Worm (Caenorhabditis elegans) whole organism, late embryonic: ENCODE data around the gene Y45F10D.6.

Source experiments
- Y22D7AL.16 ChIP-seq: sonication (generic microtip); optimal IDR thresholded peaks from 2 replicates; lab custom pipeline; 2016; ENCODE audit warnings: missing genetic modification characterization, missing compliant biosample characterization
- hlh-13 ChIP-seq: fragments of 200-800 bp; sonication (Bioruptor generic); optimal IDR thresholded peaks from 2 replicates; lab custom pipeline; 2018; ENCODE audit warnings: mild to moderate bottlenecking, missing genetic modification characterization, missing compliant biosample characterization

DNA sequence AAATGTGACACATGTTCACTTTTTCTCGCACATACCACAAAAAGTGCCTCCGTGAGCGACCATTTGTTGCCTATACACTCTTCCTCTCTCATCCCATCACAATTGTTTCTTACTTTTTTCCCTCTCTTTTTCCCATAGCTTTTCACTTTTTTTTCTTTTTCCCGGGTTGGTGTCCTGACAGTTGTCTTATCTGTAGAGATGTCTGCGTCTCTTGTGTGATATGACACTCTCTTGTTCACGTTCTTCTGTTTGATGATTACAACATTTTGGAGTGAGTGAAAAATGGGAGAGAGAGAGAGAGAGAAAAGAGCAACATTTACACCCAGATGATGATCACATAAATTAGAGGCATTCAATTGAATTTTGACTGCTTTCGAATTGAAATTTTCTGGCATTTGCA lies 28.7 kb upstream of the Y45F10D.6 start:
- TF ChIP-seq Y22D7AL.16 (tag; lab: Kevin White, UChicago) (no peak), hlh-13 (no peak)
